Worm (Caenorhabditis elegans) whole organism, L2 larva: ENCODE results near the gene grl-3.

Experiments used
- lin-13 ChIP-seq: fragments of 150-350 bp; optimal IDR thresholded peaks from 2 replicates; lab custom pipeline; 2014; ENCODE audit warnings: missing biosample characterization, missing genetic modification reagents, missing genetic modification characterization
- unc-62 ChIP-seq: fragments of 150-350 bp; optimal IDR thresholded peaks from 2 replicates; lab custom pipeline; 2014; ENCODE audit warnings: missing biosample characterization, missing genetic modification reagents, missing genetic modification characterization
- zag-1 ChIP-seq: fragments of 150-350 bp; optimal IDR thresholded peaks from 2 replicates; lab custom pipeline; 2014; ENCODE audit warnings: missing biosample characterization, missing genetic modification characterization

- TF ChIP-seq unc-62 (GFP tag; lab: Kevin White, UChicago) (no peak), zag-1 (tag; lab: Kevin White, UChicago) (no peak), lin-13 (GFP tag; lab: Kevin White, UChicago) (no peak)
These were observed 19.5 kb downstream of the grl-3 start for ce11 chrV:11430823-11431222.
